Fruit fly (Drosophila melanogaster) whole organism: ENCODE results near the gene CG34427.

Experiments used
- CG8478 ChIP-seq: fragments of >200 bp; optimal IDR thresholded peaks from 2 replicates; lab custom pipeline; 2018; ENCODE audit warnings: inconsistent platforms
- Dll ChIP-seq: fragments of >200 bp; optimal IDR thresholded peaks from 2 replicates; lab custom pipeline; 2017
- EcR ChIP-seq, 2 experiments: fragments of >200 bp; optimal IDR thresholded peaks; 2 replicates each; lab custom pipeline; 2017; ENCODE audit warnings: missing biosample characterization in 2 of 2, missing genetic modification characterization in 2 of 2, missing genetic modification reagents in 2 of 2
- pan ChIP-seq: fragments of >200 bp; optimal IDR thresholded peaks from 2 replicates; lab custom pipeline; 2017
- psq ChIP-seq: fragments of >200 bp; optimal IDR thresholded peaks from 2 replicates; lab custom pipeline; 2017
- usp ChIP-seq: fragments of >200 bp; optimal IDR thresholded peaks from 2 replicates; lab custom pipeline; 2017; ENCODE audit warnings: missing biosample characterization, missing genetic modification characterization, mixed read lengths

dm6 chr3L:8827133-8827867 lies 22.7 kb downstream of the CG34427 start, which contains the start of gene dally:
- TF ChIP-seq pan (lab: Kevin White, UChicago) (no peak), CG8478 (lab: Kevin White, UChicago) (no peak), EcR (GFP tag; optimal IDR thresholded peaks at IDR 0.05; lab: Kevin White, UChicago) (no peak), psq (lab: Kevin White, UChicago) (no peak), usp (GFP tag; lab: Kevin White, UChicago) (no peak), Dll (lab: Kevin White, UChicago) (no peak)
